ENCODE assay signal across 1 fruit fly cellular context in the genomic region with DNA sequence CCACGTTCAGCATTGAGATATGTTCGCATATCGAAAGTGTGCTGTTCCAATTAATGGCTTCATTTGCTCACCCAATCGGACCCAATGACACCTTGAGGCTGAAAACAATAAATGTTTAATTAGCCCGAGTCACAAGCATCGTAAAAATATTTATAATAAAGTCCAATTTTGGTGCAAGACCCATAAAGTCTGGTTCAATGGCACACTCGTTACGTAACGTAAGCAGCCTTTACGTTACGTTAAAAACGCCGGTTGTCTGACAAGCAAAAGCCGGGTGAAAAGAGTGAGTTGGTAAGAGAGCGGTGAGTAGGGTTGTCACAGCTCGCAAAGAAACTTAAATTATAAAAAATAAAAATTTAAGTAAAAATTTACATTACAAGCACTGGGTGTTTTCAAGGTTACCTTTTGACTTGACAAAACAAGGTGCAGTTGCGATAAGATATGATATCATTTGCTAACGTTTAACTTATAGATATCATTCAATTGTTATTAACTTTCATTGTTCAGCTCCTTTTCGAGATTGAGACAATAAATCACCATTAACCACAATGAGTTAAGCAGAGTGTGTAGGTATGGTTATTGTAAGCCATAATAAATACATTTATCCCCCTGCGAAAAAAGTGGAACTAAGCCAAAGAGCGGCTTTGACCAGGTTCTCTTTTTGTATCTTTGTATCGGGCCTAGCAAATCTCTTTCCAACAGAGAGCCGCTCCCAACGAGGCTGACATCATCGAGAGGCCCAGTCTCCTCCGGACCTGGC.
TF ChIP-seq lines count a peak whose summit lies in the region.

No protein-coding gene starts in this region.

TF ChIP-seq in whole organism, embryonic, 481 proteins besides CTCF, POLR2A, EP300 and RAD21 (continued from another document):
- TF ChIP-seq CG9932 (GFP tag; IDR thresholded peaks at IDR 0.05; lab: Robert Waterston, UW) (peak; percentile 56; the same call in 1 of the 2 replicates), exex (tag; optimal IDR thresholded peaks at IDR 0.05; lab: Kevin White, UChicago) (no peak), CG9797 (GFP tag; optimal IDR thresholded peaks at IDR 0.05; lab: Kevin White, UChicago) (no peak), pnt (GFP tag; optimal IDR thresholded peaks at IDR 0.05; lab: Kevin White, UChicago) (no peak), CG17568 (GFP tag; optimal IDR thresholded peaks at IDR 0.05; lab: Kevin White, UChicago) (peak; percentile 42), Dad (GFP tag; optimal IDR thresholded peaks at IDR 0.05; lab: Kevin White, UChicago) (no peak), esg (GFP tag; conservative IDR thresholded peaks at IDR 0.05; lab: Robert Waterston, UW) (peak; percentile 34), CG5245 (GFP tag; optimal IDR thresholded peaks at IDR 0.05; lab: Kevin White, UChicago) (no peak), unc-4 (GFP tag; IDR thresholded peaks at IDR 0.05; lab: Robert Waterston, UW; ENCODE audit: partially characterized antibody) (no peak), wdn (GFP tag; IDR thresholded peaks at IDR 0.05; lab: Robert Waterston, UW) (no peak), nom (GFP tag; optimal IDR thresholded peaks at IDR 0.05; lab: Kevin White, UChicago) (peak; percentile 54), CG33213 (GFP tag; optimal IDR thresholded peaks at IDR 0.05; lab: Kevin White, UChicago) (no peak), CG8281 (tag; optimal IDR thresholded peaks at IDR 0.05; lab: Kevin White, UChicago) (peak; percentile 21), fd64A (GFP tag; optimal IDR thresholded peaks at IDR 0.05; lab: Kevin White, UChicago) (no peak), da (GFP tag; optimal IDR thresholded peaks at IDR 0.05; lab: Kevin White, UChicago) (no peak), Stat92E (GFP tag; optimal IDR thresholded peaks at IDR 0.05; lab: Kevin White, UChicago) (no peak), Kr (GFP tag; optimal IDR thresholded peaks at IDR 0.05; lab: Kevin White, UChicago) (no peak), ap (GFP tag; IDR thresholded peaks at IDR 0.05; lab: Robert Waterston, UW) (no peak), so (GFP tag; IDR thresholded peaks at IDR 0.05; lab: Robert Waterston, UW) (no peak), CG6683 (GFP tag; optimal IDR thresholded peaks at IDR 0.05; lab: Kevin White, UChicago) (no peak), z (GFP tag; IDR thresholded peaks at IDR 0.05; lab: Robert Waterston, UW) (no peak), Hey (tag; optimal IDR thresholded peaks at IDR 0.05; lab: Kevin White, UChicago) (no peak), CG1792 (GFP tag; optimal IDR thresholded peaks at IDR 0.05; lab: Kevin White, UChicago) (no peak), ssp (GFP tag; IDR thresholded peaks at IDR 0.05; lab: Robert Waterston, UW) (no peak), Sox100B (GFP tag; optimal IDR thresholded peaks at IDR 0.05; lab: Kevin White, UChicago) (peak; percentile 49), Bdp1 (GFP tag; optimal IDR thresholded peaks at IDR 0.05; lab: Kevin White, UChicago) (no peak), Awh (GFP tag; IDR thresholded peaks at IDR 0.05; lab: Robert Waterston, UW) (0 out of 2 replicates have a peak, but pooled peaks have one; percentile 19), Lpt (GFP tag; optimal IDR thresholded peaks at IDR 0.05; lab: Kevin White, UChicago) (no peak), Sry-δ (GFP tag; optimal IDR thresholded peaks at IDR 0.05; lab: Kevin White, UChicago) (no peak), ro (GFP tag; IDR thresholded peaks at IDR 0.05; lab: Robert Waterston, UW) (no peak), Sry-β (GFP tag; optimal IDR thresholded peaks at IDR 0.05; lab: Kevin White, UChicago) (no peak), mirr (GFP tag; optimal IDR thresholded peaks at IDR 0.05; lab: Kevin White, UChicago) (no peak), sob (GFP tag; IDR thresholded peaks at IDR 0.05; lab: Robert Waterston, UW) (no peak), CG12659 (GFP tag; optimal IDR thresholded peaks at IDR 0.05; lab: Kevin White, UChicago) (peak; percentile 53), odd (GFP tag; optimal IDR thresholded peaks at IDR 0.05; lab: Kevin White, UChicago) (peak; percentile 43), Ptx1 (GFP tag; IDR thresholded peaks at IDR 0.05; lab: Robert Waterston, UW) (peak; percentile 33; the same call in 1 of the 2 replicates), CG15011 (GFP tag; optimal IDR thresholded peaks at IDR 0.05; lab: Kevin White, UChicago) (peak; percentile 27), hkb (optimal IDR thresholded peaks at IDR 0.05; lab: Kevin White, UChicago) (no peak), hkb (GFP tag; IDR thresholded peaks at IDR 0.05; lab: Robert Waterston, UW) (no peak), CG9437 (GFP tag; optimal IDR thresholded peaks at IDR 0.05; lab: Kevin White, UChicago) (peak; percentile 97), zf30C (GFP tag; optimal IDR thresholded peaks at IDR 0.05; lab: Kevin White, UChicago) (no peak), CG4424 (GFP tag; optimal IDR thresholded peaks at IDR 0.05; lab: Kevin White, UChicago) (peak; percentile 5), CG9727 (GFP tag; optimal IDR thresholded peaks at IDR 0.05; lab: Kevin White, UChicago) (peak; percentile 29), HHEX (GFP tag; optimal IDR thresholded peaks at IDR 0.05; lab: Kevin White, UChicago) (peak; percentile 41), CG10431 (GFP tag; optimal IDR thresholded peaks at IDR 0.05; lab: Kevin White, UChicago) (no peak), CG8924 (tag; optimal IDR thresholded peaks at IDR 0.05; lab: Kevin White, UChicago) (peak; percentile 34), CG2875 (GFP tag; optimal IDR thresholded peaks at IDR 0.05; lab: Kevin White, UChicago) (no peak), ranshi (GFP tag; IDR thresholded peaks at IDR 0.05; lab: Robert Waterston, UW) (0 out of 2 replicates have a peak, but pooled peaks have one; percentile 7), klu (GFP tag; IDR thresholded peaks at IDR 0.05; lab: Robert Waterston, UW) (no peak), CG16815 (GFP tag; optimal IDR thresholded peaks at IDR 0.05; lab: Kevin White, UChicago) (no peak), CG3065 (GFP tag; optimal IDR thresholded peaks at IDR 0.05; lab: Kevin White, UChicago) (no peak)
